Worm (Caenorhabditis elegans) whole organism, L4 larva: ENCODE data around the gene srh-46.

Experiments used
- aha-1 ChIP-seq: fragments of 150-350 bp; peaks from one replicate; lab custom pipeline; 2014; ENCODE audit warnings: missing biosample characterization, missing genetic modification characterization
- lir-3 ChIP-seq: sonication (generic microtip); optimal IDR thresholded peaks from 2 replicates; lab custom pipeline; 2016; ENCODE audit warnings: mild to moderate bottlenecking, missing genetic modification characterization, missing compliant biosample characterization
- madf-9 ChIP-seq: fragments of 200-800 bp; sonication (Bioruptor generic); conservative IDR thresholded peaks from 2 replicates; pipeline ENCODE4 v1.3.6; 2022; ENCODE audit warnings: missing genetic modification reagents, missing genetic modification characterization, missing compliant biosample characterization
- nhr-237 ChIP-seq: sonication (generic microtip); optimal IDR thresholded peaks from 2 replicates; lab custom pipeline; 2017; ENCODE audit warnings: missing biosample characterization, missing genetic modification characterization
- nhr-48 ChIP-seq: sonication (generic microtip); optimal IDR thresholded peaks from 2 replicates; lab custom pipeline; 2016; ENCODE audit warnings: mild to moderate bottlenecking, missing genetic modification characterization, missing compliant biosample characterization
- unc-62 ChIP-seq, 3 experiments: fragments of 150-350 bp in 1 of 3; sonication (generic microtip); optimal IDR thresholded peaks in 2 of 3; peaks in 1 of 3; 1 replicate in 1 of 3; 2 replicates in 2 of 3; lab custom pipeline; 2014 to 2017; ENCODE audit warnings: missing biosample characterization in 3 of 3, missing genetic modification characterization in 3 of 3, missing genetic modification reagents in 3 of 3, missing genotype in 1 of 3

Gene srh-46

DNA sequence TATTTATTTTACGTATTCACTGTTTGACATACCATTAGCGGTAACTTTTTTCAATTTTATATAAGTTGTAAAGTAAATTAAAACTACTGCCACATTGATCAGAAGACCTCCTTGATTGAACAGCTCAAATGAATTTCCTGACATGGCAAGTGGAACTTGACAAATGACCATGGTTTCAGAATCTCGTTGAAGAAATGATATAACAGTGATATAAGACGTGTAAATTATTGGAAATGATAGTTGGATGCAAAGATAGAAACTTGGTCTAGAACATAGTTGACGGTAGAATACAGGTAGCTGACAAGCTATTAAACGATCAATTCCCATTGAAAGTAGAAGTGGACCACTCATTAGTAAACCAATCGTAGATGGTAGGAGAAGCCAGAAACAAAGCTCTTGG, 50.9 kb downstream of the srh-46 start:
- TF ChIP-seq unc-62 (GFP tag; optimal IDR thresholded peaks at IDR 0.05 in 1 of 2; lab: Kevin White, UChicago) (peak in 1 of 2 experiments; percentile 95), unc-62 (tag; optimal IDR thresholded peaks at IDR 0.05; lab: Kevin White, UChicago) (no peak), madf-9 (GFP tag; lab: Robert Waterston, UW) (no peak), aha-1 (no peak), lir-3 (tag; lab: Kevin White, UChicago) (no peak), nhr-237 (no peak), nhr-48 (tag; lab: Kevin White, UChicago) (no peak)
